Fruit fly (Drosophila melanogaster) whole organism, wandering third instar larva: Measurements from ENCODE around the gene ppk18.

Experiments used
- CrebA ChIP-seq: fragments of 200-800 bp; sonication (Bioruptor generic); optimal IDR thresholded peaks from 2 replicates; lab custom pipeline; 2016; ENCODE audit warnings: missing biosample characterization, mild to moderate bottlenecking, missing genetic modification characterization, borderline replicate concordance
- GATAd ChIP-seq: sonication (Bioruptor generic); optimal IDR thresholded peaks from 2 replicates; lab custom pipeline; 2016; ENCODE audit warnings: missing biosample characterization, missing genetic modification characterization
- Jra ChIP-seq: sonication (Bioruptor generic); optimal IDR thresholded peaks from 2 replicates; lab custom pipeline; 2016; ENCODE audit warnings: missing biosample characterization, missing genetic modification characterization
- brk ChIP-seq: fragments of 200-800 bp; sonication (Bioruptor generic); optimal IDR thresholded peaks from 2 replicates; lab custom pipeline; 2016; ENCODE audit warnings: missing biosample characterization, mild to moderate bottlenecking, missing genetic modification characterization
- fru ChIP-seq: fragments of 200-800 bp; sonication (Bioruptor generic); optimal IDR thresholded peaks from 3 replicates; lab custom pipeline; 2016; ENCODE audit warnings: missing biosample characterization, mild to moderate bottlenecking, missing genetic modification characterization
- h ChIP-seq: fragments of 200-800 bp; sonication (Bioruptor generic); optimal IDR thresholded peaks from 3 replicates; lab custom pipeline; 2016; ENCODE audit warnings: missing biosample characterization, mild to moderate bottlenecking, missing genetic modification characterization
- pan ChIP-seq: fragments of >200 bp; optimal IDR thresholded peaks from 2 replicates; lab custom pipeline; 2017
- psq ChIP-seq: fragments of 200-800 bp; sonication (Bioruptor generic); optimal IDR thresholded peaks from 3 replicates; lab custom pipeline; 2017; ENCODE audit warnings: missing biosample characterization, mild to moderate bottlenecking, missing genetic modification characterization, moderate library complexity
- sv ChIP-seq: fragments of 200-800 bp; sonication (Bioruptor generic); optimal IDR thresholded peaks from 3 replicates; lab custom pipeline; 2016; ENCODE audit warnings: missing biosample characterization, missing genetic modification characterization

DNA sequence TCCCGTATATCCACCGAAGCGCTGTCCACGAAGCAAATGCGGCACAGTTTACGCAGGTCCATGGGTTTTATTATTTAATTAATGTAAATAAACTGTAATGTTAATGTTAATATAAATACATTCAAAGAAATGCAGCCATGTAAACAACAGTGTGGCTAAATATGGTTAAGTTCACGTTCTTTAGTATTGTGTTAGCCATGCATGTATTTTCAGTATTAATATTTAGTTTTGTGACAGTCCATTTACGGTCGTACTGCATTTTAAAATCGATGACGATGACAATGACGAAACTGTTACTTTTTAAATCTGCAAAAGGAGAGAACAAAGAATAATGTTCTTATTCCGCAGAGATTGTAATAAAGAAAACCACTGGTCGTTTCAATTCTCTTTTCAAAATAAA, 22.1 kb upstream of the ppk18 start, which contains the start of gene CG13123:
- TF ChIP-seq fru (GFP tag; lab: Kevin White, UChicago) = no peak
- TF ChIP-seq Jra (GFP tag; lab: Kevin White, UChicago) = no peak
- TF ChIP-seq sv (GFP tag; lab: Kevin White, UChicago) = no peak
- TF ChIP-seq pan (lab: Kevin White, UChicago) = no peak
- TF ChIP-seq GATAd (GFP tag; lab: Kevin White, UChicago) = no peak
- no peak for TF ChIP-seq CrebA (GFP tag; lab: Kevin White, UChicago)
- TF ChIP-seq h (GFP tag; lab: Kevin White, UChicago) = no peak
- TF ChIP-seq brk (GFP tag; lab: Kevin White, UChicago) = peak; percentile 58
- TF ChIP-seq psq (GFP tag; lab: Kevin White, UChicago) = no peak
